Worm (Caenorhabditis elegans): ENCODE data around the gene Y57E12B.1.

Gene Y57E12B.1

ce11 chrV:6926633-6927032 lies 21.7 kb upstream of the Y57E12B.1 start:
- TF ChIP-seq aly-1 (tag; optimal IDR thresholded peaks at IDR 0.05), result no peak
- TF ChIP-seq F13C5.2 (tag; optimal IDR thresholded peaks at IDR 0.05), result no peak
- TF ChIP-seq sea-1 (GFP tag; conservative IDR thresholded peaks at IDR 0.05), result no peak

DNA sequence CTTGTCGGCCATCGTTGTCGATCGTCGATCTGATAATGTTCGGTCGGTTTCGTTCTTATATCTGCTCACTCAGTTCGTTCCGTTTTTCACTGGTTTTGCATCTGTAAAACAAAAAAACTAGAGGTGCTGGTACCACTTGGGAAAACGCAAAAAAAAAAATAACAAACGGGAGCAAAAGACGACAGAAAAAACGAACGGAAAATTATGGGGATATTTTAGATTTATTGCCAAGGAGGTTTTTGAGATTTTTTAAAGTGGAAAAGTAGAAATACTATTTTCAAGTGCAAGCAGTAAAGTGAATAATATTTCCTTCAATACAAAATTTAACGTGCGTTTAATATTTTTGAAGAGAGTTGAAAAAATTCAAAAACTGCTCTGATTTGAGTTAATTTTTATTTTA lies 19.4 kb upstream of the Y57E12B.1 start, which contains the start of gene unc-68:
Gene unc-68 (minus strand): TSS at position 101 of the 400 bp plus-strand sequence.
- no peak for TF ChIP-seq hmbx-1 (tag; optimal IDR thresholded peaks at IDR 0.05)
- no peak for TF ChIP-seq scrt-1 (GFP tag; IDR thresholded peaks at IDR 0.05)
- TF ChIP-seq ceh-13 (GFP tag; optimal IDR thresholded peaks at IDR 0.05), result no peak
- no peak for TF ChIP-seq pes-1 (GFP tag; IDR thresholded peaks at IDR 0.05)
- TF ChIP-seq tbx-37 (GFP tag; conservative IDR thresholded peaks at IDR 0.05), result no peak
- no peak for TF ChIP-seq hnd-1 (tag; optimal IDR thresholded peaks at IDR 0.05)
- no peak for TF ChIP-seq tbx-11 (GFP tag; IDR thresholded peaks at IDR 0.05)
- no peak for TF ChIP-seq ceh-36 (tag; optimal IDR thresholded peaks at IDR 0.05)
- no peak for TF ChIP-seq sea-1 (GFP tag; conservative IDR thresholded peaks at IDR 0.05)
- no peak for TF ChIP-seq hmg-4 (GFP tag; optimal IDR thresholded peaks at IDR 0.05)
- TF ChIP-seq F13C5.2 (tag; optimal IDR thresholded peaks at IDR 0.05), result no peak
- TF ChIP-seq B0310.2 (tag; optimal IDR thresholded peaks at IDR 0.05), result no peak
- TF ChIP-seq ets-7 (tag; optimal IDR thresholded peaks at IDR 0.05), result no peak
- no peak for TF ChIP-seq aly-1 (tag; optimal IDR thresholded peaks at IDR 0.05)
- no peak for TF ChIP-seq flt-1 (GFP tag; IDR thresholded peaks at IDR 0.05)
- TF ChIP-seq ama-1 (optimal IDR thresholded peaks at IDR 0.05), result no peak

- TF ChIP-seq hmbx-1 (tag; optimal IDR thresholded peaks at IDR 0.05), result no peak
- TF ChIP-seq B0310.2 (tag; optimal IDR thresholded peaks at IDR 0.05), result no peak
- no peak for TF ChIP-seq sea-1 (GFP tag; conservative IDR thresholded peaks at IDR 0.05)
- no peak for TF ChIP-seq scrt-1 (GFP tag; IDR thresholded peaks at IDR 0.05)
- no peak for TF ChIP-seq ceh-13 (GFP tag; optimal IDR thresholded peaks at IDR 0.05)
- TF ChIP-seq aly-1 (tag; optimal IDR thresholded peaks at IDR 0.05), result no peak
- TF ChIP-seq tbx-37 (GFP tag; conservative IDR thresholded peaks at IDR 0.05), result no peak
- no peak for TF ChIP-seq flt-1 (GFP tag; IDR thresholded peaks at IDR 0.05)
- no peak for TF ChIP-seq tbx-11 (GFP tag; IDR thresholded peaks at IDR 0.05)
- no peak for TF ChIP-seq pes-1 (GFP tag; IDR thresholded peaks at IDR 0.05)
- TF ChIP-seq hmg-4 (GFP tag; optimal IDR thresholded peaks at IDR 0.05), result no peak
- no peak for TF ChIP-seq hnd-1 (tag; optimal IDR thresholded peaks at IDR 0.05)
These were observed 18.0 kb upstream of the Y57E12B.1 start for ce11 chrV:6930284-6930683.

DNA sequence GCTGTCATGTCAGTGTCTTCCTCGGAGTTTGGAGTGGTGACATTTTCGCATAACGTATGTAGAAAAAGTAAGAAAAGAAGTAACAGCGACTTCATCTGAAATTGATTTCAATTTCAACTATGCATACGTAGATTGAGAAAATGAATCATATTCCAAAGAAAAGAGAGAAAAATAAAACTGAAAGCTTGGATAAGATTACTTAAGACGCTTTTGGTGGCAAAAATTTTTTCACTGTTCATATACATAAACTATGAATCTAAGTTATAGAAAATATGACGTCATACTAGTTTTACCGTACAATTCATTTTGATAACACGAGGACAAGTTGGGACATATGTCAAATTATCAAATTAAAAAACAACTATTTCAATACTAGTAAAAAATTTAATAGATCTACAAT lies 14.1 kb upstream of the Y57E12B.1 start, which contains the start of gene lipl-6:
Gene lipl-6 (minus strand): TSS at position 101 of the 400 bp plus-strand sequence.
- TF ChIP-seq aly-1 (tag; optimal IDR thresholded peaks at IDR 0.05) (no peak), tra-4 (tag; optimal IDR thresholded peaks at IDR 0.05) (no peak), ama-1 (optimal IDR thresholded peaks at IDR 0.05) (no peak), hmbx-1 (tag; optimal IDR thresholded peaks at IDR 0.05) (no peak), pes-1 (GFP tag; IDR thresholded peaks at IDR 0.05) (no peak), hmg-4 (GFP tag; optimal IDR thresholded peaks at IDR 0.05) (no peak), F13C5.2 (tag; optimal IDR thresholded peaks at IDR 0.05) (no peak), sea-1 (GFP tag; conservative IDR thresholded peaks at IDR 0.05) (no peak), ets-7 (tag; optimal IDR thresholded peaks at IDR 0.05) (no peak), tbx-11 (GFP tag; IDR thresholded peaks at IDR 0.05) (no peak), ceh-13 (GFP tag; optimal IDR thresholded peaks at IDR 0.05) (no peak), ceh-36 (tag; optimal IDR thresholded peaks at IDR 0.05) (no peak), hnd-1 (tag; optimal IDR thresholded peaks at IDR 0.05) (no peak), B0310.2 (tag; optimal IDR thresholded peaks at IDR 0.05) (no peak), flt-1 (GFP tag; IDR thresholded peaks at IDR 0.05) (no peak), tbx-37 (GFP tag; conservative IDR thresholded peaks at IDR 0.05) (no peak), scrt-1 (GFP tag; IDR thresholded peaks at IDR 0.05) (no peak)

- TF ChIP-seq sea-1 (GFP tag; conservative IDR thresholded peaks at IDR 0.05), result no peak
- TF ChIP-seq F13C5.2 (tag; optimal IDR thresholded peaks at IDR 0.05), result no peak
- no peak for TF ChIP-seq B0310.2 (tag; optimal IDR thresholded peaks at IDR 0.05)
- no peak for TF ChIP-seq hmbx-1 (tag; optimal IDR thresholded peaks at IDR 0.05)
- no peak for TF ChIP-seq hnd-1 (tag; optimal IDR thresholded peaks at IDR 0.05)
- no peak for TF ChIP-seq tbx-11 (GFP tag; IDR thresholded peaks at IDR 0.05)
- TF ChIP-seq aly-1 (tag; optimal IDR thresholded peaks at IDR 0.05), result no peak
- TF ChIP-seq ceh-36 (tag; optimal IDR thresholded peaks at IDR 0.05), result no peak
These were observed 12.4 kb upstream of the Y57E12B.1 start, which contains the start of gene Y57E12B.10 for ce11 chrV:6935878-6936277. Gene Y57E12B.10, minus strand, starts transcription at chrV:6935978.

ce11 chrV:6947442-6947841 lies 883 bp upstream of the Y57E12B.1 start, which contains the start of gene Y57E12B.4:
Gene Y57E12B.4, minus strand, starts transcription at chrV:6947542.
- TF ChIP-seq ama-1 (optimal IDR thresholded peaks at IDR 0.05) (no peak), B0310.2 (tag; optimal IDR thresholded peaks at IDR 0.05) (no peak), hmg-4 (GFP tag; optimal IDR thresholded peaks at IDR 0.05) (no peak), pes-1 (GFP tag; IDR thresholded peaks at IDR 0.05) (no peak), scrt-1 (GFP tag; IDR thresholded peaks at IDR 0.05) (no peak), ceh-13 (GFP tag; optimal IDR thresholded peaks at IDR 0.05) (no peak), hmbx-1 (tag; optimal IDR thresholded peaks at IDR 0.05) (no peak), tra-4 (tag; optimal IDR thresholded peaks at IDR 0.05) (no peak)

DNA sequence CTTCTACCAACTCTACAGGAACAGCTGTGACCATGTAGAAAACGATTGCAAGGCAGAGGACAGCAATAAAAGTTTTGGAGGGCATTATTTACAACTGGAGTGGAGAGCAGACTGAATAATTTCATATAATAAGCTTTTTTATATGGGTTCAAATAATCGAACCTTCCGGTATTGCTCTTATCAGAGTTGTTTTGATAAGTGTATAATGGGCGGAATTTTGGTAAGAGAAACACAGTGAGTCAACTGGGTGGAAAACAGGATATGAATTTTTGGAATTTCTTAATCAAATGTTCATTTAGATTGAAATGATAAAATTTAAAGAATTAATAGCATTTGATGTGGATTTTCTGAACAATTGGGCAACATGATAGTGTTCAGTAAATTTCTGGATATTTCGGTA lies 1.4 kb downstream of the Y57E12B.1 start, which contains the start of gene Y57E12B.11:
Gene Y57E12B.11 (minus strand): TSS at position 101 of the 400 bp plus-strand sequence.
- TF ChIP-seq pes-1 (GFP tag; IDR thresholded peaks at IDR 0.05) (no peak), hmg-4 (GFP tag; optimal IDR thresholded peaks at IDR 0.05) (no peak), ceh-36 (tag; optimal IDR thresholded peaks at IDR 0.05) (no peak), B0310.2 (tag; optimal IDR thresholded peaks at IDR 0.05) (no peak)

- TF ChIP-seq ceh-13 (GFP tag; optimal IDR thresholded peaks at IDR 0.05) (no peak), tbx-37 (GFP tag; conservative IDR thresholded peaks at IDR 0.05) (no peak), pes-1 (GFP tag; IDR thresholded peaks at IDR 0.05) (no peak), ceh-36 (tag; optimal IDR thresholded peaks at IDR 0.05) (no peak), ama-1 (optimal IDR thresholded peaks at IDR 0.05) (no peak), tra-4 (tag; optimal IDR thresholded peaks at IDR 0.05) (no peak), aly-1 (tag; optimal IDR thresholded peaks at IDR 0.05) (no peak), hmbx-1 (tag; optimal IDR thresholded peaks at IDR 0.05) (no peak), tbx-11 (GFP tag; IDR thresholded peaks at IDR 0.05) (no peak), B0310.2 (tag; optimal IDR thresholded peaks at IDR 0.05) (no peak), F13C5.2 (tag; optimal IDR thresholded peaks at IDR 0.05) (no peak), flt-1 (GFP tag; IDR thresholded peaks at IDR 0.05) (no peak), hnd-1 (tag; optimal IDR thresholded peaks at IDR 0.05) (no peak), ets-7 (tag; optimal IDR thresholded peaks at IDR 0.05) (no peak), scrt-1 (GFP tag; IDR thresholded peaks at IDR 0.05) (no peak), hmg-4 (GFP tag; optimal IDR thresholded peaks at IDR 0.05) (no peak), sea-1 (GFP tag; conservative IDR thresholded peaks at IDR 0.05) (no peak)
These were observed 3.0 kb downstream of the Y57E12B.1 start, which contains the start of gene T07H8.11 for ce11 chrV:6951306-6951705. Gene T07H8.11, minus strand, starts transcription at chrV:6951406.
